Fruit fly (Drosophila melanogaster): ENCODE measurements around the gene Dpm1.
A peak's percentile ranks its signal among the peaks of the same experiment; 100 is the strongest.

DNA sequence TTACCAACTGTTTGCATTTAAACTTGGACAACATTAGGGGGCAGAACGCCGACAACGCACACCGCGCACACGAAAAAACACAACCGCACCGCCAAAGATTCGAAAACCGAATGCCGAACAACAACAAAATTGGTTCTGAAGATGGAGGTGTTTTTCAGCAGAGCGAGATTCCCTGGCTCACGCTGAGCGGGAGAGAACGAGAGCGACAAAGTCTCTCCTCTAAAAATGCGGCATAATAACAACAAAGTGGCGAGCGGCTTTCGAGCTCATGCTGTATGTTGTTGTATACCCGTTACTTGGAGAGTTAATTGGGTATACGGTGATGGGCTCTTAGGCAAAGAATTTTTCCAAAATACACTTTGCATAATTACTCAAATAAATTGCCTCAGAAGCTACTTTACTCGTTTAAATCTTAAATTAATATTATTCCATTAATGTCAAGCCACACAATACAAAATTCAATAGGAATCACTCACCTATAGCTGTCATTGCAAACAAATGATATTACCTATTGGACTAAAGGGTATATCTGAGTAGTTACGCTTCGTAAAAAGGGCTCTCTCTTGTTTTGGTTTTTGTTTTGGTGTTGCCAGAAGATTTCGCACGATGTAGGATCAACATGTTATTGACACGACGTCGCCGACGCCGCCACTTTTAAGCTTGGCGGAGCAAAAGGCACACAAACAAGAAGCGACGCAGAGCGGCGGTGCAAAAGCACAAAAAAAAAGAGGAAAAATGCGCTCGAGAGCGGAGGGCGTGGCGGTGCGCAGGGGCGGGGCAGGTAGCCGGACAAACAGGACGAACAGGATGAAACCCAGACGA is 46.5 kb upstream of the Dpm1 start:
- TF ChIP-seq pan (optimal IDR thresholded peaks at IDR 0.05), result peak; percentile 94
- no peak for TF ChIP-seq psq (optimal IDR thresholded peaks at IDR 0.05)
- peak in 1 of 2 experiments; percentile 67 for TF ChIP-seq EcR (GFP tag; optimal IDR thresholded peaks at IDR 0.05)
- no peak for TF ChIP-seq CG8478 (optimal IDR thresholded peaks at IDR 0.05)
